Worm (Caenorhabditis elegans): Measurements from ENCODE around the gene B0250.8.

DNA sequence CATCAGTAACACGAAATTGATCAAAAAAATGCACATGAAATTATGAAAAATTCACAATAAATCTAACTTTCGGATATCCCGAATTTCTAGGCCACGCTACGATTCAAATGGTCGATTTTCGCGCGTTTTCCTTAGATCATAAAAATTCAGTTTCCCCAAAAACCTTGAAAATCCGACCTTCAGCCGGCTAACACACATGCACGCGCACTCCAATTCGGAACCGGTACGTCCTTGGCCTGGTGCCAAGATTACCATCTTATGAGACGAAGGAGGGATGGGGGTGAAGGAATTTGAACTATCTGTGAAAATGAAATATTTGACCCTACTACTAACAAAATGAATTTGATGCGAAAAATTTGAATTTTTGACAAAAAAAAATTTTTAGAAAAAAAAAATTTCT, 47.5 kb downstream of the B0250.8 start:
- TF ChIP-seq dao-5 (tag; optimal IDR thresholded peaks at IDR 0.05) (no peak), him-1 (tag; optimal IDR thresholded peaks at IDR 0.05) (no peak), W03F9.2 (tag; optimal IDR thresholded peaks at IDR 0.05) (no peak)
